ENCODE assay signal across 1 worm cellular context in the genomic region with DNA sequence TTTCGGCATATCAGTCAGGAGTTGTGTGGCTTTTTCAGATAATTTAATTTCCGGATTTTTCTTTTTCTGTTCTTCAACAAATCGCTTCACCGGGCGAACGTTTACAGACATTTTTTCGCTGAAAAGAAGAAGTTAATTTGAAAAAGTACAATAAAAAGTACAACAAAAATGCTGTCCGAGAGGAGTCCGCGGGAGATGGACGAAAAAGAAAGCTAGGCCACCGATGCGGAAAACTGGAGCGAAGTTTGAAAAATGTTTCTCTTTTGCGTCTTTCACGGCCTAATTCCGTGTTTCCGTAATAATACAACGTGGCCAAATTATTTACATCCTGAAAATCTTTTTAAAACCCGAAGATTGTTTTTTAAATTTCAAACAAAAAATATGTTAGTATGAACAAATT.
A peak's percentile ranks its signal among the peaks of the same experiment; 100 is the strongest.
TF ChIP-seq lines count a peak whose summit lies in the region.

Gene thoc-5 (minus strand): TSS at position 152 of the 400 bp plus-strand sequence.

TF ChIP-seq in whole organism, L1 larva, 84 proteins besides CTCF, POLR2A, EP300 and RAD21 (continued from another document):
- TF ChIP-seq fos-1 (tag; optimal IDR thresholded peaks at IDR 0.05; lab: Kevin White, UChicago) (peak; percentile 34), nhr-11 (tag; optimal IDR thresholded peaks at IDR 0.05; lab: Kevin White, UChicago) (peak; percentile 49), mef-2 (tag; optimal IDR thresholded peaks at IDR 0.05; lab: Kevin White, UChicago) (no peak), ceh-63 (GFP tag; optimal IDR thresholded peaks at IDR 0.05; lab: Kevin White, UChicago) (peak; percentile 68), ces-1 (GFP tag; optimal IDR thresholded peaks at IDR 0.05; lab: Kevin White, UChicago) (no peak), nhr-12 (tag; optimal IDR thresholded peaks at IDR 0.05; lab: Kevin White, UChicago) (no peak), mab-9 (GFP tag; IDR thresholded peaks at IDR 0.05; lab: Robert Waterston, UW) (peak; percentile 94), alr-1 (tag; optimal IDR thresholded peaks at IDR 0.05; lab: Kevin White, UChicago; ENCODE audit: borderline replicate concordance) (no peak), rnt-1 (tag; optimal IDR thresholded peaks at IDR 0.05; lab: Kevin White, UChicago) (peak; percentile 100), nhr-85 (tag; lab: Kevin White, UChicago) (peak; percentile 93), zag-1 (tag; optimal IDR thresholded peaks at IDR 0.05; lab: Kevin White, UChicago) (no peak), ztf-4 (tag; optimal IDR thresholded peaks at IDR 0.05; lab: Kevin White, UChicago) (peak; percentile 58), grh-1 (GFP tag; IDR thresholded peaks at IDR 0.05; lab: Robert Waterston, UW) (peak; percentile 86), hpl-2 (GFP tag; optimal IDR thresholded peaks at IDR 0.05; lab: Kevin White, UChicago) (no peak), ama-1 (optimal IDR thresholded peaks at IDR 0.05; lab: Kevin White, UChicago) (no peak), nhr-47 (tag; optimal IDR thresholded peaks at IDR 0.05; lab: Kevin White, UChicago) (peak; percentile 96), pqm-1 (tag; optimal IDR thresholded peaks at IDR 0.05; lab: Kevin White, UChicago) (no peak), C04F5.9 (tag; optimal IDR thresholded peaks at IDR 0.05; lab: Kevin White, UChicago) (peak; percentile 92), nhr-20 (tag; optimal IDR thresholded peaks at IDR 0.05; lab: Kevin White, UChicago) (peak; percentile 89), ztf-11 (tag; optimal IDR thresholded peaks at IDR 0.05; lab: Kevin White, UChicago) (peak; percentile 16 to 99), hlh-17 (GFP tag; optimal IDR thresholded peaks at IDR 0.05; lab: Kevin White, UChicago; ENCODE audit: borderline replicate concordance) (peak; percentile 93), sup-37 (GFP tag; optimal IDR thresholded peaks at IDR 0.05; lab: Kevin White, UChicago) (peak; percentile 75), tbx-2 (tag; optimal IDR thresholded peaks at IDR 0.05; lab: Kevin White, UChicago) (peak; percentile 95), ceh-90 (tag; optimal IDR thresholded peaks at IDR 0.05; lab: Kevin White, UChicago) (peak; percentile 97), lin-35 (GFP tag; optimal IDR thresholded peaks at IDR 0.05; lab: Kevin White, UChicago) (peak; percentile 98), egl-13 (tag; optimal IDR thresholded peaks at IDR 0.05; lab: Kevin White, UChicago) (peak; percentile 95), elt-2 (tag; optimal IDR thresholded peaks at IDR 0.05; lab: Kevin White, UChicago) (peak; percentile 86)
TF ChIP-seq in whole organism, L1 larva: peak in this region for 63.
